Fruit fly (Drosophila melanogaster) Kc167 (cell line): ENCODE results near the gene CG5421.

Source experiments
- Myc ChIP-seq: fragments of >200 bp; optimal IDR thresholded peaks from 2 replicates; lab custom pipeline; 2017; ENCODE audit warnings: missing external identifiers
- Sin3A ChIP-seq: fragments of >200 bp; optimal IDR thresholded peaks from 2 replicates; lab custom pipeline; 2018; ENCODE audit warnings: missing external identifiers
- h ChIP-seq: fragments of >200 bp; optimal IDR thresholded peaks from 3 replicates; lab custom pipeline; 2018; ENCODE audit warnings: missing external identifiers
- psq ChIP-seq: fragments of >200 bp; optimal IDR thresholded peaks from 2 replicates; lab custom pipeline; 2017; ENCODE audit warnings: missing external identifiers
- ttk ChIP-seq: sonication (Bioruptor generic); optimal IDR thresholded peaks from 2 replicates; lab custom pipeline; 2017; ENCODE audit warnings: missing external identifiers

dm6 chr2L:12487311-12487710 lies 39.4 kb upstream of the CG5421 start:
- no peak for TF ChIP-seq ttk (lab: Kevin White, UChicago)
- no peak for TF ChIP-seq Sin3A
- no peak for TF ChIP-seq psq (lab: Kevin White, UChicago)
- no peak for TF ChIP-seq h (lab: Kevin White, UChicago)
- no peak for TF ChIP-seq Myc (lab: Kevin White, UChicago)
